Fruit fly (Drosophila melanogaster) whole organism, embryonic: ENCODE data around the gene CG13086.

Source experiments
- Adf1 ChIP-seq: fragments of 200-800 bp; sonication (Bioruptor generic); IDR thresholded peaks from 2 replicates; pipeline ENCODE4 v1.3.6; 2022; ENCODE audit warnings: missing biosample characterization, missing genetic modification characterization
- Bteb2 ChIP-seq: fragments of 200-800 bp; sonication (Bioruptor generic); optimal IDR thresholded peaks from 2 replicates; lab custom pipeline; 2016; ENCODE audit warnings: missing biosample characterization, missing genetic modification characterization
- CG10209 ChIP-seq: fragments of 200-800 bp; sonication (Bioruptor generic); optimal IDR thresholded peaks from 3 replicates; lab custom pipeline; 2017; ENCODE audit warnings: missing biosample characterization, mild to moderate bottlenecking, missing genetic modification characterization, missing genetic modification reagents
- CG11398 ChIP-seq: fragments of 200-800 bp; sonication (Bioruptor generic); optimal IDR thresholded peaks from 2 replicates; lab custom pipeline; 2016; ENCODE audit warnings: missing biosample characterization, missing genetic modification characterization
- CG11696 ChIP-seq: fragments of 200-800 bp; sonication (Bioruptor generic); IDR thresholded peaks from 2 replicates; pipeline ENCODE4 v1.3.6; 2022; ENCODE audit warnings: missing biosample characterization, missing genetic modification characterization
- CG14965 ChIP-seq: fragments of 200-800 bp; sonication (Bioruptor generic); optimal IDR thresholded peaks from 2 replicates; lab custom pipeline; 2016; ENCODE audit warnings: missing biosample characterization, missing genetic modification characterization, borderline replicate concordance
- CG1602 ChIP-seq: fragments of 200-800 bp; sonication (Bioruptor generic); optimal IDR thresholded peaks from 3 replicates; lab custom pipeline; 2016; ENCODE audit warnings: missing biosample characterization, missing genetic modification characterization
- CG17385 ChIP-seq: fragments of 200-800 bp; sonication (Bioruptor generic); optimal IDR thresholded peaks from 3 replicates; lab custom pipeline; 2018; ENCODE audit warnings: missing biosample characterization, mild to moderate bottlenecking, missing genetic modification characterization
- CG2678 ChIP-seq: fragments of 200-800 bp; sonication (Bioruptor generic); optimal IDR thresholded peaks from 3 replicates; lab custom pipeline; 2019; ENCODE audit warnings: missing biosample characterization, mild to moderate bottlenecking, missing genetic modification characterization, moderate library complexity
- CG33213 ChIP-seq: fragments of 200-800 bp; sonication (Bioruptor generic); optimal IDR thresholded peaks from 3 replicates; lab custom pipeline; 2016; ENCODE audit warnings: missing biosample characterization, missing genetic modification characterization
- CG33557 ChIP-seq: fragments of 200-800 bp; sonication (Bioruptor generic); optimal IDR thresholded peaks from 2 replicates; lab custom pipeline; 2019; ENCODE audit warnings: missing biosample characterization, mild to moderate bottlenecking, missing genetic modification characterization, moderate library complexity
- CG4404 ChIP-seq: fragments of 200-800 bp; sonication (Bioruptor generic); IDR thresholded peaks from 2 replicates; pipeline ENCODE4 v1.3.6; 2022; ENCODE audit warnings: missing biosample characterization, missing genetic modification characterization
- CG6272 ChIP-seq: fragments of 200-800 bp; sonication (Bioruptor generic); IDR thresholded peaks from 2 replicates; pipeline ENCODE4 v1.3.6; 2022; ENCODE audit warnings: missing biosample characterization, missing genetic modification characterization
- CG6689 ChIP-seq: fragments of 200-800 bp; sonication (Bioruptor generic); IDR thresholded peaks from 2 replicates; pipeline ENCODE4 v1.3.6; 2022; ENCODE audit warnings: missing biosample characterization, missing genetic modification characterization
- CG7839 ChIP-seq: fragments of 200-800 bp; sonication (Bioruptor generic); optimal IDR thresholded peaks from 3 replicates; lab custom pipeline; 2018; ENCODE audit warnings: missing biosample characterization, mild to moderate bottlenecking, missing genetic modification characterization, moderate library complexity
- CG7928 ChIP-seq: fragments of 200-800 bp; sonication (Bioruptor generic); optimal IDR thresholded peaks from 2 replicates; lab custom pipeline; 2017; ENCODE audit warnings: missing biosample characterization, mild to moderate bottlenecking, missing genetic modification characterization
- CG8388 ChIP-seq: fragments of 200-800 bp; sonication (Bioruptor generic); optimal IDR thresholded peaks from 2 replicates; lab custom pipeline; 2019; ENCODE audit warnings: missing biosample characterization, mild to moderate bottlenecking, missing genetic modification characterization, moderate library complexity
- CG9609 ChIP-seq: fragments of 200-800 bp; sonication (Bioruptor generic); optimal IDR thresholded peaks from 3 replicates; lab custom pipeline; 2016; ENCODE audit warnings: missing biosample characterization, missing genetic modification characterization
- Dref ChIP-seq: fragments of 200-800 bp; sonication (Bioruptor generic); IDR thresholded peaks from 2 replicates; pipeline ENCODE4 v1.3.6; 2022; ENCODE audit warnings: missing biosample characterization, missing genetic modification characterization
- Elba2 ChIP-seq: fragments of 200-800 bp; sonication (Bioruptor generic); optimal IDR thresholded peaks from 3 replicates; lab custom pipeline; 2016; ENCODE audit warnings: missing biosample characterization, missing genetic modification characterization
- Gsc ChIP-seq: fragments of 200-800 bp; sonication (Bioruptor generic); IDR thresholded peaks from 2 replicates; pipeline ENCODE4 v1.3.6; 2022; ENCODE audit warnings: missing biosample characterization, missing genetic modification characterization
- Gug ChIP-seq: fragments of 200-800 bp; sonication (Bioruptor generic); IDR thresholded peaks from 4 replicates; pipeline ENCODE4 v1.3.6; 2022; ENCODE audit warnings: missing biosample characterization, missing genetic modification characterization
- Hey ChIP-seq: fragments of 200-800 bp; sonication (Bioruptor generic); optimal IDR thresholded peaks from 3 replicates; lab custom pipeline; 2018; ENCODE audit warnings: missing biosample characterization, mild to moderate bottlenecking, missing genetic modification characterization
- Med ChIP-seq: fragments of 200-800 bp; sonication (Bioruptor generic); peaks from one replicate; lab custom pipeline; 2016; ENCODE audit warnings: missing biosample characterization, missing genetic modification characterization, mild to moderate bottlenecking, inconsistent platforms, moderate library complexity
- Mes4 ChIP-seq: fragments of 200-800 bp; sonication (Bioruptor generic); optimal IDR thresholded peaks from 2 replicates; lab custom pipeline; 2016; ENCODE audit warnings: missing biosample characterization, missing genetic modification characterization
- Mrtf ChIP-seq: fragments of 200-800 bp; sonication (Bioruptor generic); IDR thresholded peaks from 3 replicates; pipeline ENCODE4 v1.3.6; 2022; ENCODE audit warnings: missing biosample characterization, missing genetic modification characterization
- Myb ChIP-seq: fragments of 200-800 bp; sonication (Bioruptor generic); optimal IDR thresholded peaks from 2 replicates; lab custom pipeline; 2016; ENCODE audit warnings: missing biosample characterization, missing genetic modification characterization
- Oli ChIP-seq: fragments of 200-800 bp; sonication (Bioruptor generic); optimal IDR thresholded peaks from 2 replicates; lab custom pipeline; 2018; ENCODE audit warnings: missing biosample characterization, mild to moderate bottlenecking, missing genetic modification characterization, moderate library complexity
- Opbp ChIP-seq: fragments of 200-800 bp; sonication (Bioruptor generic); IDR thresholded peaks from 3 replicates; pipeline ENCODE4 v1.3.6; 2022; ENCODE audit warnings: missing biosample characterization, missing genetic modification characterization; ENCODE audit not compliant: partially characterized antibody
- Optix ChIP-seq: fragments of 200-800 bp; sonication (Bioruptor generic); IDR thresholded peaks from 3 replicates; pipeline ENCODE4 v1.3.6; 2022; ENCODE audit warnings: missing biosample characterization, missing genetic modification characterization
- Side ChIP-seq: fragments of 200-800 bp; sonication (Bioruptor generic); optimal IDR thresholded peaks from 2 replicates; lab custom pipeline; 2016; ENCODE audit warnings: missing biosample characterization, missing genetic modification characterization
- Sox100B ChIP-seq: fragments of 200-800 bp; sonication (Bioruptor generic); optimal IDR thresholded peaks from 3 replicates; lab custom pipeline; 2018; ENCODE audit warnings: missing biosample characterization, mild to moderate bottlenecking, missing genetic modification characterization
- Ssrp ChIP-seq: fragments of 200-800 bp; sonication (Bioruptor generic); optimal IDR thresholded peaks from 2 replicates; lab custom pipeline; 2018; ENCODE audit warnings: missing biosample characterization, mild to moderate bottlenecking, missing genetic modification characterization, moderate library complexity
- abd-A ChIP-seq: fragments of 200-800 bp; sonication (Bioruptor generic); optimal IDR thresholded peaks from 3 replicates; lab custom pipeline; 2019; ENCODE audit warnings: missing biosample characterization, mild to moderate bottlenecking, missing genetic modification characterization, moderate library complexity
- al ChIP-seq: fragments of 200-800 bp; sonication (Bioruptor generic); IDR thresholded peaks from 2 replicates; pipeline ENCODE4 v1.3.6; 2022; ENCODE audit warnings: missing biosample characterization, missing genetic modification characterization
- ara ChIP-seq: fragments of 200-800 bp; sonication (Bioruptor generic); IDR thresholded peaks from 2 replicates; pipeline ENCODE4 v1.3.6; 2022; ENCODE audit warnings: missing biosample characterization, missing genetic modification characterization
- da ChIP-seq: fragments of 200-800 bp; sonication (Bioruptor generic); optimal IDR thresholded peaks from 2 replicates; lab custom pipeline; 2016; ENCODE audit warnings: missing biosample characterization, missing genetic modification characterization
- dm ChIP-seq: fragments of 200-800 bp; sonication (Bioruptor generic); optimal IDR thresholded peaks from 3 replicates; lab custom pipeline; 2016; ENCODE audit warnings: missing biosample characterization, missing genetic modification characterization
- dmrt11E ChIP-seq: fragments of 200-800 bp; sonication (Bioruptor generic); optimal IDR thresholded peaks from 3 replicates; lab custom pipeline; 2018; ENCODE audit warnings: missing biosample characterization, mild to moderate bottlenecking, missing genetic modification characterization, moderate library complexity
- grn ChIP-seq: fragments of 200-800 bp; sonication (Bioruptor generic); optimal IDR thresholded peaks from 3 replicates; lab custom pipeline; 2017; ENCODE audit warnings: missing biosample characterization, missing genetic modification characterization
- jumu ChIP-seq: fragments of 200-800 bp; sonication (Bioruptor generic); optimal IDR thresholded peaks from 3 replicates; lab custom pipeline; 2016; ENCODE audit warnings: missing biosample characterization, missing genetic modification characterization
- klu ChIP-seq: fragments of 200-800 bp; sonication (Bioruptor generic); IDR thresholded peaks from 2 replicates; pipeline ENCODE4 v1.3.6; 2022; ENCODE audit warnings: missing biosample characterization, missing genetic modification characterization
- otp ChIP-seq: fragments of 200-800 bp; sonication (Bioruptor generic); IDR thresholded peaks from 3 replicates; pipeline ENCODE4, ENCODE4 v1.3.6; 2022; ENCODE audit warnings: missing biosample characterization, missing genetic modification characterization
- sd ChIP-seq: fragments of 200-800 bp; sonication (Bioruptor generic); optimal IDR thresholded peaks from 3 replicates; lab custom pipeline; 2018; ENCODE audit warnings: missing biosample characterization, mild to moderate bottlenecking, missing genetic modification characterization, moderate library complexity
- sens ChIP-seq: fragments of 200-800 bp; sonication (Bioruptor generic); peaks from one replicate; lab custom pipeline; 2016; ENCODE audit warnings: missing biosample characterization, missing genetic modification characterization
- stc ChIP-seq: fragments of 200-800 bp; sonication (Bioruptor generic); IDR thresholded peaks from 2 replicates; pipeline ENCODE4 v1.3.6; 2022; ENCODE audit warnings: missing biosample characterization, missing genetic modification characterization
- tin ChIP-seq: fragments of 200-800 bp; sonication (Bioruptor generic); optimal IDR thresholded peaks from 3 replicates; lab custom pipeline; 2016; ENCODE audit warnings: missing biosample characterization, missing genetic modification characterization
- zen ChIP-seq: fragments of 200-800 bp; sonication (Bioruptor generic); optimal IDR thresholded peaks from 3 replicates; lab custom pipeline; 2018; ENCODE audit warnings: missing biosample characterization, mild to moderate bottlenecking, missing genetic modification characterization, moderate library complexity

CG13086 gene

DNA sequence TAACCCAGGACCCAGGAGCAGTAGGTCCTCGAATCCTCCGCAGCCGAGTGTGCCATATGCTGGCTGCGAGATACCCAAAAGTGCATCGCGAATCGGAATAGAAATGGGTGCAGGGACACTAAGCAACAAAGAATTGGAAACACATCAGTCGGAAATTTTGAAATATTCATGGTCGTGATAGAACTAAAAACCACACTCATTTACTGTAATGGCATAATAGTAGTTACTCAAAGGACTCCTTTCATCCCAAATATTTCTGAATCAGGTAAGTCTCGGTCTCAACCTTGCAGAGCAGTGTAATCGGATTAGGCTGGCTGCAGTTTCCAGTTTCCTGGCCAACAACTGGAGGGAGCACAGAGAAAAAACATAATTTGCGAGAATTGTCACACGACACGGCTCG lies 12.0 kb downstream of the CG13086 start (continued):
- TF ChIP-seq Oli (tag; lab: Kevin White, UChicago) (peak; percentile 11), al (GFP tag; lab: Robert Waterston, UW) (no peak), CG1602 (GFP tag; lab: Kevin White, UChicago) (peak; percentile 12), CG33557 (GFP tag; lab: Kevin White, UChicago) (peak; percentile 43), tin (GFP tag; lab: Kevin White, UChicago) (peak; percentile 7), Myb (GFP tag; lab: Kevin White, UChicago) (no peak), ara (GFP tag; lab: Robert Waterston, UW) (peak; percentile 60; the same call in 1 of the 2 replicates), CG7928 (GFP tag; lab: Kevin White, UChicago) (no peak), Optix (GFP tag; lab: Robert Waterston, UW) (peak; percentile 45; the same call in 1 of the 3 replicates), CG14965 (GFP tag; lab: Kevin White, UChicago) (no peak), stc (no peak), zen (tag; lab: Kevin White, UChicago) (peak; percentile 30), Mrtf (GFP tag; lab: Robert Waterston, UW) (no peak), CG8388 (GFP tag; lab: Kevin White, UChicago) (peak; percentile 62)

dm6 chr2L:19377129-19378083 lies 13.2 kb downstream of the CG13086 start:
- TF ChIP-seq CG4404 (GFP tag; lab: Robert Waterston, UW) = peak; percentile 73
- peak; percentile 69 for TF ChIP-seq CG2678
- TF ChIP-seq Opbp (GFP tag; lab: Robert Waterston, UW) = no peak
- TF ChIP-seq CG10209 (GFP tag; lab: Kevin White, UChicago) = peak; percentile 44
- TF ChIP-seq Side = peak; percentile 35
- TF ChIP-seq CG7839 (tag; lab: Kevin White, UChicago) = peak; percentile 59
- no peak for TF ChIP-seq Hey
- peak; percentile 29 for TF ChIP-seq Mes4 (GFP tag; lab: Kevin White, UChicago)
- TF ChIP-seq CG11696 (GFP tag; lab: Robert Waterston, UW) = no peak
- peak; percentile 20 for TF ChIP-seq CG17385 (GFP tag; lab: Kevin White, UChicago)
- no peak for TF ChIP-seq CG11398 (GFP tag; lab: Kevin White, UChicago)
- TF ChIP-seq Bteb2 (GFP tag; lab: Kevin White, UChicago) = peak; percentile 6
- TF ChIP-seq abd-A (tag; lab: Kevin White, UChicago) = peak; percentile 73
- no peak for TF ChIP-seq CG9609 (GFP tag; lab: Kevin White, UChicago)
- peak; percentile 90 for TF ChIP-seq sens (GFP tag; lab: Kevin White, UChicago)
- TF ChIP-seq Gsc (GFP tag; lab: Robert Waterston, UW) = no peak
- TF ChIP-seq da (GFP tag; lab: Kevin White, UChicago) = no peak
- TF ChIP-seq Ssrp (tag; lab: Kevin White, UChicago) = peak; percentile 50
- TF ChIP-seq dm (GFP tag; lab: Kevin White, UChicago) = no peak
- peak; percentile 26; the same call in 1 of the 4 replicates for TF ChIP-seq Gug (GFP tag; lab: Robert Waterston, UW)
- TF ChIP-seq klu (GFP tag; lab: Robert Waterston, UW) = no peak
- TF ChIP-seq CG6272 (GFP tag; lab: Robert Waterston, UW) = no peak
- peak; percentile 54 for TF ChIP-seq CG6689 (GFP tag; lab: Robert Waterston, UW)
- peak; percentile 78 for TF ChIP-seq Med (GFP tag; lab: Kevin White, UChicago)
- TF ChIP-seq al (GFP tag; lab: Robert Waterston, UW) = no peak
- no peak for TF ChIP-seq otp (GFP tag; lab: Robert Waterston, UW)
- peak; percentile 27 for TF ChIP-seq jumu (GFP tag; lab: Kevin White, UChicago)
- TF ChIP-seq Elba2 (GFP tag; lab: Kevin White, UChicago) = peak; percentile 14
- no peak for TF ChIP-seq grn (GFP tag; lab: Kevin White, UChicago)
- TF ChIP-seq sd (tag; lab: Kevin White, UChicago) = no peak
- TF ChIP-seq Sox100B (GFP tag; lab: Kevin White, UChicago) = peak; percentile 46
- TF ChIP-seq CG33213 = no peak
- TF ChIP-seq dmrt11E (tag; lab: Kevin White, UChicago) = peak; percentile 80
- no peak for TF ChIP-seq Adf1 (GFP tag; lab: Robert Waterston, UW)
- TF ChIP-seq Dref = no peak
